Worm (Caenorhabditis elegans) whole organism, L3 larva: ENCODE measurements around the gene ugt-11.

Experiments
- elt-2 ChIP-seq: sonication (generic microtip); optimal IDR thresholded peaks from 2 replicates; lab custom pipeline; 2016; ENCODE audit warnings: missing genetic modification reagents, mild to moderate bottlenecking, missing genetic modification characterization, missing compliant biosample characterization
- nhr-237 ChIP-seq: fragments of 150-350 bp; optimal IDR thresholded peaks from 2 replicates; lab custom pipeline; 2014; ENCODE audit warnings: missing biosample characterization, missing genetic modification characterization
- tbx-2 ChIP-seq: sonication (generic microtip); optimal IDR thresholded peaks from 2 replicates; lab custom pipeline; 2016; ENCODE audit warnings: mild to moderate bottlenecking, missing genetic modification characterization, missing compliant biosample characterization

DNA sequence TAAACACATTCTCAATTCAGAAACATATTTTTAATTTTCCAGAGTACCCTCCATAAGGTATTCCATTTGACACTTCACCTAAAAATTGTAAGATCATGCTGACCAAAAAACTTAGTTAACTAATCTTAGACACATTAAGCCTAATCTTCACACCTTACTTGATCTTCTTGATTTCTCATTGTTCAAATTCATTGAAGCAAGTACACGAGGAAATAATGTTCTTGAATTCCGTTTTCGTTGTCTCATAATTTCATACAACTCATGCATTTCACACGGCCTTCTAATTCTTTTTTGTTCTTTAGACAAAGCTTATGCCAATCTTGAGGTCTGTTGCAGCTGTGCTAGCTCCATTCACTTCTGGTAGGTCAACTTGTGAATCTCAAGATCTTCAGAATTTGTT, 22.9 kb downstream of the ugt-11 start, which contains the start of gene srd-33:
- TF ChIP-seq nhr-237: no peak
- no peak for TF ChIP-seq elt-2 (tag; lab: Kevin White, UChicago)
- TF ChIP-seq tbx-2 (tag; lab: Kevin White, UChicago): no peak
